Worm (Caenorhabditis elegans) whole organism, young adult: ENCODE results near the gene F02C12.1.

Experiments
- B0035.1 ChIP-seq: sonication (generic microtip); optimal IDR thresholded peaks from 2 replicates; lab custom pipeline; 2016; ENCODE audit warnings: missing genetic modification characterization, mild to moderate bottlenecking, missing compliant biosample characterization, missing genotype, missing genetic modification reagents
- D2030.7 ChIP-seq: fragments of 200-800 bp; sonication (Bioruptor generic); IDR thresholded peaks from 2 replicates; pipeline ENCODE4 v1.3.6; 2022; ENCODE audit warnings: missing genetic modification reagents, missing genetic modification characterization, missing compliant biosample characterization
- F23B12.7 ChIP-seq: sonication (generic microtip); optimal IDR thresholded peaks from 2 replicates; lab custom pipeline; 2017; ENCODE audit warnings: missing genetic modification characterization, mild to moderate bottlenecking, missing compliant biosample characterization, antibody characterized with exemption, moderate library complexity; ENCODE audit not compliant: insufficient read depth
- F57A8.1 ChIP-seq: fragments of 200-800 bp; sonication (Bioruptor generic); optimal IDR thresholded peaks from 2 replicates; lab custom pipeline; 2018; ENCODE audit warnings: mild to moderate bottlenecking, missing genetic modification characterization, moderate library complexity, missing compliant biosample characterization
- Y53G8AR.9 ChIP-seq: fragments of 200-800 bp; sonication (Bioruptor generic); conservative IDR thresholded peaks from 2 replicates; pipeline ENCODE4 v1.3.6; 2022; ENCODE audit warnings: missing genetic modification reagents, missing genetic modification characterization, missing compliant biosample characterization
- Y56A3A.18 ChIP-seq: fragments of 200-800 bp; sonication (Bioruptor generic); IDR thresholded peaks from 2 replicates; pipeline ENCODE4 v1.3.6; 2022; ENCODE audit warnings: missing genetic modification reagents, missing genetic modification characterization, missing compliant biosample characterization
- ZK185.1 ChIP-seq: sonication (generic microtip); optimal IDR thresholded peaks from 2 replicates; lab custom pipeline; 2016; ENCODE audit warnings: mild to moderate bottlenecking, missing genetic modification characterization, missing compliant biosample characterization; ENCODE audit not compliant: poor library complexity, severe bottlenecking
- atf-7 ChIP-seq: sonication (generic microtip); optimal IDR thresholded peaks from 2 replicates; lab custom pipeline; 2017; ENCODE audit warnings: mild to moderate bottlenecking, missing genetic modification characterization, missing compliant biosample characterization
- attf-5 ChIP-seq: fragments of 200-800 bp; sonication (Bioruptor generic); optimal IDR thresholded peaks from 2 replicates; lab custom pipeline; 2018; ENCODE audit warnings: mild to moderate bottlenecking, missing genetic modification characterization, missing compliant biosample characterization
- attf-6 ChIP-seq: fragments of 200-800 bp; sonication (Bioruptor generic); IDR thresholded peaks from 2 replicates; pipeline ENCODE4 v1.3.6; 2022; ENCODE audit warnings: missing genetic modification reagents, missing genetic modification characterization, missing compliant biosample characterization
- cebp-2 ChIP-seq: fragments of 200-800 bp; sonication (Bioruptor generic); IDR thresholded peaks from 2 replicates; pipeline ENCODE4 v1.3.6; 2022; ENCODE audit warnings: missing genetic modification characterization, missing compliant biosample characterization
- ceh-91 ChIP-seq: fragments of 200-800 bp; sonication (Bioruptor generic); IDR thresholded peaks from 2 replicates; pipeline ENCODE4 v1.3.6; 2022; ENCODE audit warnings: missing genetic modification reagents, missing genetic modification characterization, missing compliant biosample characterization
- dox-1 ChIP-seq: fragments of 200-800 bp; sonication (Bioruptor generic); IDR thresholded peaks from 2 replicates; pipeline ENCODE4 v1.3.6; 2022; ENCODE audit warnings: missing genetic modification reagents, missing genetic modification characterization, missing compliant biosample characterization
- dpff-1 ChIP-seq: sonication (generic microtip); optimal IDR thresholded peaks from 2 replicates; lab custom pipeline; 2017; ENCODE audit warnings: mild to moderate bottlenecking, missing genetic modification characterization, missing compliant biosample characterization
- egl-44 ChIP-seq: fragments of 200-800 bp; sonication (Bioruptor generic); IDR thresholded peaks from 2 replicates; pipeline ENCODE4 v1.3.6; 2022; ENCODE audit warnings: missing genetic modification reagents, missing genetic modification characterization, missing compliant biosample characterization
- egrh-3 ChIP-seq: fragments of 200-800 bp; sonication (Bioruptor generic); IDR thresholded peaks from 2 replicates; pipeline ENCODE4 v1.3.6; 2022; ENCODE audit warnings: missing genetic modification reagents, missing genetic modification characterization, missing compliant biosample characterization
- hlh-26 ChIP-seq: fragments of 200-800 bp; sonication (Bioruptor generic); conservative IDR thresholded peaks from 2 replicates; pipeline ENCODE4 v1.3.6; 2022; ENCODE audit warnings: missing genetic modification reagents, missing genetic modification characterization, missing compliant biosample characterization
- hmg-1.2 ChIP-seq: fragments of 200-800 bp; sonication (Bioruptor generic); IDR thresholded peaks from 2 replicates; pipeline ENCODE4 v1.3.6; 2022; ENCODE audit warnings: missing genetic modification reagents, missing genetic modification characterization, missing compliant biosample characterization
- let-607 ChIP-seq, 2 experiments: fragments of 200-800 bp in 1 of 2; sonication (Bioruptor generic) in 1 of 2; sonication (generic microtip) in 1 of 2; optimal IDR thresholded peaks; 2 replicates each; lab custom pipeline; 2016 to 2018; ENCODE audit warnings: mild to moderate bottlenecking in 2 of 2, missing compliant biosample characterization in 2 of 2, missing genetic modification characterization in 2 of 2, moderate library complexity in 2 of 2, missing genotype in 1 of 2
- lin-54 ChIP-seq: fragments of 200-800 bp; sonication (Bioruptor generic); optimal IDR thresholded peaks from 2 replicates; lab custom pipeline; 2018; ENCODE audit warnings: mild to moderate bottlenecking, missing genetic modification characterization, missing compliant biosample characterization
- madf-3 ChIP-seq: fragments of 200-800 bp; sonication (Bioruptor generic); IDR thresholded peaks from 2 replicates; pipeline ENCODE4 v1.3.6; 2022; ENCODE audit warnings: missing genetic modification reagents, missing genetic modification characterization, missing compliant biosample characterization
- nhr-179 ChIP-seq: sonication (generic microtip); optimal IDR thresholded peaks from 2 replicates; lab custom pipeline; 2016; ENCODE audit warnings: mild to moderate bottlenecking, missing genetic modification characterization, missing compliant biosample characterization
- sea-2 ChIP-seq: fragments of 200-800 bp; sonication (Bioruptor generic); IDR thresholded peaks from 2 replicates; pipeline ENCODE4 v1.3.6; 2022; ENCODE audit warnings: missing genetic modification characterization, missing compliant biosample characterization
- snpc-1.3 ChIP-seq: sonication (generic microtip); optimal IDR thresholded peaks from 2 replicates; lab custom pipeline; 2017; ENCODE audit warnings: missing genetic modification characterization, mild to moderate bottlenecking, missing compliant biosample characterization, antibody characterized with exemption, moderate library complexity, missing genotype, missing genetic modification reagents; ENCODE audit not compliant: insufficient read depth
- somi-1 ChIP-seq: fragments of 200-800 bp; sonication (Bioruptor generic); optimal IDR thresholded peaks from 2 replicates; lab custom pipeline; 2018; ENCODE audit warnings: mild to moderate bottlenecking, missing genetic modification characterization, missing compliant biosample characterization
- tbp1 ChIP-seq: fragments of 200-800 bp; sonication (Bioruptor generic); optimal IDR thresholded peaks from 2 replicates; lab custom pipeline; 2018; ENCODE audit warnings: mild to moderate bottlenecking, missing genetic modification characterization, missing compliant biosample characterization
- tlf-1 ChIP-seq: fragments of 200-800 bp; sonication (Bioruptor generic); optimal IDR thresholded peaks from 2 replicates; lab custom pipeline; 2018; ENCODE audit warnings: mild to moderate bottlenecking, missing genetic modification characterization, missing compliant biosample characterization
- zim-3 ChIP-seq: sonication (generic microtip); optimal IDR thresholded peaks from 2 replicates; lab custom pipeline; 2017; ENCODE audit warnings: mild to moderate bottlenecking, missing genetic modification characterization, moderate library complexity, missing compliant biosample characterization

Gene F02C12.1

ce11 chrX:13380988-13381742 lies 20.7 kb upstream of the F02C12.1 start:
- TF ChIP-seq zim-3 (tag; lab: Kevin White, UChicago), result no peak

ce11 chrX:13383273-13383672 lies 18.6 kb upstream of the F02C12.1 start:
- TF ChIP-seq tlf-1 (GFP tag; lab: Kevin White, UChicago) (no peak), dpff-1 (tag; lab: Kevin White, UChicago) (no peak), egl-44 (GFP tag; lab: Robert Waterston, UW) (no peak)

DNA sequence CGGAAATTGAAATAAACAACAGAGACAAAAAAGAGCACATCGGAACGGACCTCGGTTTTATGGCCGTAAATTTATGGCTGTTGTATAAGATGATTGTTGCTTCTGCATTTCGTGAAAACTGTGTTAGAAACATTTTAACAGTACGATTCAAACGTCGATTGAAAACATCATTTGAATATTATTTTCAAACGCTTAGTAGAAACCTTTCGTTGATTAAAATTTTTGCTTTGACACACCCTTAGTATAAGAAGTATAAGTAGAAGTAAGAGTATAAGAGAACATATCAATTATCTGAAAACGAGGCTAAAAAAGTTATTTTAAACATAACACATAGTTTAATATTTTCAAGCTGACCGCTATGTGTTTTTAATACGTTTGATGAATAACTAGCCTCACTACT lies 17.1 kb upstream of the F02C12.1 start:
- TF ChIP-seq F23B12.7 (no peak), madf-3 (GFP tag; lab: Robert Waterston, UW) (no peak), D2030.7 (GFP tag; lab: Robert Waterston, UW) (no peak)

- TF ChIP-seq let-607 (tag; optimal IDR thresholded peaks at IDR 0.05; lab: Kevin White, UChicago) (peak in 1 of 2 experiments; percentile 63), ceh-91 (GFP tag; lab: Robert Waterston, UW) (no peak)
Observed at ce11 chrX:13387497-13387953, 14.4 kb upstream of the F02C12.1 start, which contains the start of gene C49F8.3. C49F8.3 (minus strand) TSS chrX:13387547.

ce11 chrX:13388829-13389228 lies 13.1 kb upstream of the F02C12.1 start:
- TF ChIP-seq hlh-26 (no peak), tbp1 (GFP tag; lab: Kevin White, UChicago) (no peak), dox-1 (GFP tag; lab: Robert Waterston, UW) (no peak), snpc-1.3 (tag; lab: Kevin White, UChicago) (no peak), sea-2 (GFP tag; lab: Robert Waterston, UW) (no peak), ZK185.1 (tag; lab: Kevin White, UChicago) (no peak), attf-5 (no peak), cebp-2 (GFP tag; lab: Robert Waterston, UW) (no peak), nhr-179 (tag; lab: Kevin White, UChicago) (no peak)

- TF ChIP-seq egrh-3 (GFP tag; lab: Robert Waterston, UW), result no peak
- no peak for TF ChIP-seq somi-1 (GFP tag; lab: Kevin White, UChicago)
- no peak for TF ChIP-seq lin-54 (GFP tag; lab: Kevin White, UChicago)
- TF ChIP-seq Y56A3A.18 (GFP tag; lab: Robert Waterston, UW), result no peak
- TF ChIP-seq atf-7 (tag; lab: Kevin White, UChicago), result no peak
- TF ChIP-seq attf-6 (GFP tag; lab: Robert Waterston, UW), result no peak
- TF ChIP-seq B0035.1 (tag; lab: Kevin White, UChicago), result no peak
- no peak for TF ChIP-seq F57A8.1 (GFP tag; lab: Kevin White, UChicago)
- no peak for TF ChIP-seq Y53G8AR.9 (GFP tag; lab: Robert Waterston, UW)
- no peak for TF ChIP-seq dox-1 (GFP tag; lab: Robert Waterston, UW)
- TF ChIP-seq hmg-1.2 (GFP tag; lab: Robert Waterston, UW), result no peak
Observed at ce11 chrX:13394971-13395370, 6.9 kb upstream of the F02C12.1 start, which contains the start of gene irld-2. irld-2 (minus strand) TSS chrX:13395071.
